Worm (Caenorhabditis elegans) whole organism, late embryonic: ENCODE results near the gene lgc-57.

Experiments used
- C38D4.7 ChIP-seq: fragments of 200-800 bp; sonication (Bioruptor generic); optimal IDR thresholded peaks from 2 replicates; lab custom pipeline; 2018; ENCODE audit warnings: mild to moderate bottlenecking, missing genetic modification characterization, moderate library complexity, missing compliant biosample characterization
- T23F11.4 ChIP-seq: fragments of 200-800 bp; sonication (Bioruptor generic); optimal IDR thresholded peaks from 2 replicates; lab custom pipeline; 2018; ENCODE audit warnings: mild to moderate bottlenecking, missing genetic modification characterization, missing compliant biosample characterization
- ahr-1 ChIP-seq: sonication (generic microtip); optimal IDR thresholded peaks from 2 replicates; lab custom pipeline; 2016; ENCODE audit warnings: missing genetic modification characterization, missing compliant biosample characterization
- ceh-18 ChIP-seq: sonication (generic microtip); optimal IDR thresholded peaks from 2 replicates; lab custom pipeline; 2016; ENCODE audit warnings: missing genetic modification characterization, missing compliant biosample characterization
- ceh-19 ChIP-seq: fragments of 200-800 bp; sonication (Bioruptor generic); optimal IDR thresholded peaks from 2 replicates; lab custom pipeline; 2018; ENCODE audit warnings: mild to moderate bottlenecking, missing genetic modification characterization, missing compliant biosample characterization
- ceh-30 ChIP-seq: fragments of 150-350 bp; optimal IDR thresholded peaks from 2 replicates; lab custom pipeline; 2014; ENCODE audit warnings: missing biosample characterization, missing genetic modification characterization
- ceh-34 ChIP-seq: sonication (generic microtip); optimal IDR thresholded peaks from 2 replicates; lab custom pipeline; 2016; ENCODE audit warnings: mild to moderate bottlenecking, missing genetic modification characterization, missing compliant biosample characterization
- ceh-45 ChIP-seq: fragments of 200-800 bp; sonication (Bioruptor generic); IDR thresholded peaks from 2 replicates; pipeline ENCODE4 v1.3.6; 2022; ENCODE audit warnings: missing genetic modification reagents, missing genetic modification characterization, missing compliant biosample characterization
- ceh-6 ChIP-seq: fragments of 200-800 bp; sonication (Bioruptor generic); optimal IDR thresholded peaks from 2 replicates; lab custom pipeline; 2018; ENCODE audit warnings: mild to moderate bottlenecking, missing genetic modification characterization, missing compliant biosample characterization
- che-1 ChIP-seq: sonication (generic microtip); optimal IDR thresholded peaks from 2 replicates; lab custom pipeline; 2016; ENCODE audit warnings: mild to moderate bottlenecking, missing genetic modification characterization, missing compliant biosample characterization
- elt-2 ChIP-seq: sonication (generic microtip); optimal IDR thresholded peaks from 2 replicates; lab custom pipeline; 2016; ENCODE audit warnings: missing genetic modification reagents, missing genetic modification characterization, missing compliant biosample characterization
- elt-4 ChIP-seq: sonication (generic microtip); optimal IDR thresholded peaks from 2 replicates; lab custom pipeline; 2016; ENCODE audit warnings: missing genetic modification characterization, missing compliant biosample characterization
- ets-4 ChIP-seq: sonication (generic microtip); optimal IDR thresholded peaks from 2 replicates; lab custom pipeline; 2016; ENCODE audit warnings: missing genetic modification characterization, missing compliant biosample characterization
- eyg-1 ChIP-seq: sonication (generic microtip); optimal IDR thresholded peaks from 2 replicates; lab custom pipeline; 2016; ENCODE audit warnings: missing genotype, missing genetic modification characterization, missing compliant biosample characterization
- fkh-10 ChIP-seq: fragments of 150-350 bp; optimal IDR thresholded peaks from 2 replicates; lab custom pipeline; 2014; ENCODE audit warnings: missing biosample characterization, missing genetic modification reagents, missing genetic modification characterization
- fkh-6 ChIP-seq: sonication (generic microtip); optimal IDR thresholded peaks from 2 replicates; lab custom pipeline; 2016; ENCODE audit warnings: missing genetic modification characterization, missing compliant biosample characterization
- hlh-13 ChIP-seq: fragments of 200-800 bp; sonication (Bioruptor generic); optimal IDR thresholded peaks from 2 replicates; lab custom pipeline; 2018; ENCODE audit warnings: mild to moderate bottlenecking, missing genetic modification characterization, missing compliant biosample characterization
- hlh-30 ChIP-seq: sonication (generic microtip); optimal IDR thresholded peaks from 2 replicates; lab custom pipeline; 2017; ENCODE audit warnings: antibody characterized with exemption, missing genetic modification characterization, missing compliant biosample characterization; ENCODE audit not compliant: insufficient read depth
- hlh-6 ChIP-seq: sonication (generic microtip); optimal IDR thresholded peaks from 2 replicates; lab custom pipeline; 2016; ENCODE audit warnings: missing genotype, missing genetic modification characterization, missing compliant biosample characterization
- lin-11 ChIP-seq: fragments of 200-800 bp; sonication (Bioruptor generic); optimal IDR thresholded peaks from 2 replicates; lab custom pipeline; 2018; ENCODE audit warnings: mild to moderate bottlenecking, missing genetic modification characterization, missing compliant biosample characterization
- nhr-11 ChIP-seq: fragments of 150-350 bp; optimal IDR thresholded peaks from 2 replicates; lab custom pipeline; 2014; ENCODE audit warnings: missing biosample characterization, missing genetic modification characterization
- odd-2 ChIP-seq: sonication (generic microtip); optimal IDR thresholded peaks from 2 replicates; lab custom pipeline; 2017; ENCODE audit warnings: antibody characterized with exemption, mild to moderate bottlenecking, missing genetic modification characterization, missing compliant biosample characterization
- pag-3 ChIP-seq: sonication (generic microtip); optimal IDR thresholded peaks from 2 replicates; lab custom pipeline; 2016; ENCODE audit warnings: missing compliant biosample characterization, missing genetic modification characterization, borderline replicate concordance
- pat-9 ChIP-seq: fragments of 200-800 bp; sonication (Bioruptor generic); optimal IDR thresholded peaks from 2 replicates; lab custom pipeline; 2018; ENCODE audit warnings: mild to moderate bottlenecking, missing genetic modification characterization, moderate library complexity, missing compliant biosample characterization
- pha-2 ChIP-seq: sonication (generic microtip); optimal IDR thresholded peaks from 2 replicates; lab custom pipeline; 2017; ENCODE audit warnings: mild to moderate bottlenecking, missing genetic modification characterization, missing compliant biosample characterization
- pha-4 ChIP-seq: fragments of 150-350 bp; optimal IDR thresholded peaks from 2 replicates; lab custom pipeline; 2018; ENCODE audit warnings: missing biosample characterization, missing genetic modification reagents, missing genetic modification characterization
- pqm-1 ChIP-seq: sonication (generic microtip); optimal IDR thresholded peaks from 2 replicates; lab custom pipeline; 2016; ENCODE audit warnings: missing genetic modification characterization, missing compliant biosample characterization
- pros-1 ChIP-seq: fragments of 150-350 bp; optimal IDR thresholded peaks from 2 replicates; lab custom pipeline; 2014; ENCODE audit warnings: missing biosample characterization, missing genetic modification reagents, missing genetic modification characterization
- sdc-2 ChIP-seq: sonication (generic microtip); optimal IDR thresholded peaks from 2 replicates; lab custom pipeline; 2016; ENCODE audit warnings: missing genotype, missing genetic modification characterization, missing compliant biosample characterization
- unc-42 ChIP-seq: sonication (generic microtip); optimal IDR thresholded peaks from 2 replicates; lab custom pipeline; 2016; ENCODE audit warnings: missing genotype, missing genetic modification characterization, missing compliant biosample characterization
- unc-86 ChIP-seq: sonication (generic microtip); optimal IDR thresholded peaks from 2 replicates; lab custom pipeline; 2016; ENCODE audit warnings: missing genetic modification characterization, missing compliant biosample characterization

The lgc-57 gene

DNA sequence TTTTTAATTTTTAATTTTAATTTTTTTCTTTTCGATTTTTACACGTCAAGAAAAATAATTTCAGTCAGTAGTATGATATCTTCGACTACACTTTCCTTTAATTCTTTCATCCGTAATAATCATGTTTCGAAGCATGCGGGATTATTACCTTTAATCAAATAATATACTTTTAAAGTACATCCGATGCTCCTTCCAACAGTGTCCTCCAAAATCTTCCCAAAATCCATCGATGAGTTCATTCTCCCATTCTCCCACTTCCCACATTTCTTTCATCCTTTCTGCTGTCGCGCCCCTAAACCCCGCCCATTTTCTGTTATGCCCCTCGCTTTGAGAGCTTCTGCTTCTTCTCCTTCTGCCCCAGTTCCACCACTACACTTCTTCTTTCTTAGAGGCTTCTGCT, at the start of gene lgc-57:
Gene lgc-57 (plus strand): TSS at position 301 of the 400 bp plus-strand sequence.
- TF ChIP-seq T23F11.4 (GFP tag; lab: Kevin White, UChicago): no peak

DNA sequence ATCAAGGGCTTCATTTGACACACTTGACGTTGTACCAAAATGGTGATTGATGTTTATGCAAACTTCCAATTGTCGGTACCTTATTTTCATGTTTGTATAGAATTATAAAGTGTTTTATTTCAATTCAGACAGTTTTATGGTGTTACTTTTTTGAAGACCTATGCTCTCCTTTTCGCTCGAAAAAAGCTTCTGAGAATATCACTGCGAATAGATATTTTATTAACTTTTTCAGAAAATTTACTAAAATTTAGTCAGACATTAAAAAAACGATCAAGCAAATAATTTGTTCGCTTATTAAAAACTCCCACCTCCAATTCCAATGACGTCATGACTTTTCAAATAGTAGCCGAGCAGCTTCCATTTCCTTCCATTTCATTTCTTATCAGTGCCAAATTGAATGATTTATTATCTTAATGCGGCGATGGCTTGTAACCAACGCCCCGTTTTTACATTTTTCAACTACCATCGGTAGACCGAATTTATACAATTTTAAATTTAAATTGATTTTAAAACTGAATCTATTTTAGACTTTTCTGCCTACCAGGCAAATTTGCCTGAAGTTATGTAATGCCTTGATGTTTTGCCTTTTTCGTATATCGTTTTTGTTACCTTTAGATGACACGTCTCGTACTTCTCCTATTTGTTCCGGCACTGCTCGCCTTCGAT, 47.8 kb upstream of the lgc-57 start, which contains the start of gene M28.10:
Gene M28.10 (plus strand): TSS at position 616 of the 666 bp plus-strand sequence.
- no peak for TF ChIP-seq ceh-6 (GFP tag; lab: Kevin White, UChicago)
- TF ChIP-seq hlh-6: no peak
- no peak for TF ChIP-seq fkh-10 (GFP tag; lab: Kevin White, UChicago)
- TF ChIP-seq sdc-2: no peak
- TF ChIP-seq pha-4 (tag; lab: Kevin White, UChicago): no peak
- TF ChIP-seq pat-9 (tag; lab: Kevin White, UChicago): no peak
- TF ChIP-seq pros-1 (tag; lab: Kevin White, UChicago): no peak

DNA sequence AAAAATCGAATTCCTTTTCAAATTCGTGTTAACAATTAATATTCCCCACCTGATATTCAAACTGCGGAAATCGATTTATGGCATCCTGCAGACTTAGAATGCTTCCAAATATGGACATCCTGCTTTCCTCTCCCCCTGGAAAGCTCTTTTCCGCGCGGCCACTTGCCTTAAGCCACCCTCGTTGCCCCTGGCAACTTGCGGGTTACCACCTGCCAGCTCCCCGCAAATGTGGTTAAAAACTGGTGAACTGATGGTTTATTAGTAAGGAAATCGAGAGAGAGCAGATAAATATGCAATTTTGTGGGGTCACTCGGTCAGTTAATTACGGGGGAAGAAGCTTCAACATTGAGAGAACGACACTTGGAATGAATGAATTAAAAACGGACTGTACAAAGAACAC, 42.7 kb upstream of the lgc-57 start, which contains the start of gene nphp-1:
Gene nphp-1 (minus strand): TSS at position 145 of the 400 bp plus-strand sequence.
- no peak for TF ChIP-seq ahr-1
- TF ChIP-seq nhr-11: no peak
- no peak for TF ChIP-seq pag-3 (tag; lab: Kevin White, UChicago)
- peak; percentile 92 for TF ChIP-seq sdc-2
- no peak for TF ChIP-seq unc-42

DNA sequence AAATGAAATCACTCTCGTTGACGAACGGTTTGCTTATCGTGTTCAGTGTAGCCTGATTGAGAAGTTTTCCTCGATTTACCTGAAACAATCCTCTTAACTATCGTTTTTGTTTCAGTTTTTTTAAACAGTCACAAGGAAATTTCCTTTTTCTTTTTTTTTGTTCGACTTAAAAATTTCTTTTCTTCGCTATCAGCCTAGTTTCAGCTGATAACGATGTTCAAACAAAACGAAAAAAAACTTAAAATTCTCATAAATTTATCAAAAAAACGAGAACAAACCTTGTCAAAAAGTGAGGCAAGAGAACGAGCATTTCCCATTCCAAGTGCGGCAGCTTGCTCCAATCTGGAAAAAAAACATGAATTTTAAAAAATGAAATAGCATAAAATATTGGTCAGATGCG, 41.3 kb upstream of the lgc-57 start:
- TF ChIP-seq pqm-1 (tag; lab: Kevin White, UChicago): no peak
- no peak for TF ChIP-seq C38D4.7
- TF ChIP-seq eyg-1 (tag; lab: Kevin White, UChicago): no peak
- no peak for TF ChIP-seq fkh-6 (tag; lab: Kevin White, UChicago)
- no peak for TF ChIP-seq pha-2 (tag; lab: Kevin White, UChicago)
- no peak for TF ChIP-seq ceh-19 (GFP tag; lab: Kevin White, UChicago)

DNA sequence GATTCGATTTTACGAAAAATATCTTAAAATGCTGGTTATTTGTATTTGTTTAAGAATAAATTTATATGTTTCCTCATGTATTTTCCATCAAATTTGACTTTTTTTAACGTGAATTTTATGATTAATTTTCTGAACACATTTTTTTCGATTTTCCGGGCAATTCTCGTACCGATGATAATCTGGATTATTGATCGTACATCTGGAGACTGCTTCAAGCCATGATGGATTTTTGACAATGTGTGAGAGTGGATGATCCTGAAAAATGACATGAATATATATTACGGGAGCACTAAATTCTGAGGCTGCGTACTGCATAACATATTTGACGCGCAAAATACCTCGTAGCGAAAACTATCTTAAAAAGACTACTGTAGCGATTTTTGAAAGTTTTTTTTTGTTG, 40.4 kb upstream of the lgc-57 start:
- TF ChIP-seq che-1 (tag; lab: Kevin White, UChicago) (no peak), ahr-1 (no peak), C38D4.7 (no peak), nhr-11 (no peak)

DNA sequence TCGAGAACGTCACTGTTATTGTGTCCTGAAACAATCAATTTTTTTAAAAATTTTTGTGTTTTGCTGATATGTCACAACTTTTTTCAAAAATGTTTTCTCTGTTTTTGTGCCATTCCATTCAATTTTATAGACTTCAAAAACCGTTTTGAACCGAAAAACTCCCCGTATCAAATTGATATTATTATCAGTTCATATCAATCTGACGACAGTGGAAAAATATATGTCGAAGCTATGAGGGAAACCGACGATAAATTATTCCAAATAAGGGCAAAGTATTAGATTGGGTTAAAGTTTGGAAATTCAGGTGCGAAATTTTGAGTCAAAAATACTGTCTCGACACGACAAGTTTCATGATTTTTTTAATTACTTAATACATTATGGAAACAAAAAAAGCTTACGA, 38.4 kb upstream of the lgc-57 start:
- TF ChIP-seq ceh-34 (tag; lab: Kevin White, UChicago) (no peak), che-1 (tag; lab: Kevin White, UChicago) (no peak), ets-4 (tag; lab: Kevin White, UChicago) (no peak), hlh-13 (GFP tag; lab: Kevin White, UChicago) (no peak), ahr-1 (no peak), pat-9 (tag; lab: Kevin White, UChicago) (no peak), ceh-6 (GFP tag; lab: Kevin White, UChicago) (no peak), ceh-30 (no peak), hlh-30 (tag; lab: Kevin White, UChicago) (no peak), elt-4 (tag; lab: Kevin White, UChicago) (no peak), lin-11 (tag; lab: Kevin White, UChicago) (no peak), unc-86 (no peak), ceh-45 (GFP tag; lab: Robert Waterston, UW) (no peak), nhr-11 (no peak), odd-2 (no peak)

DNA sequence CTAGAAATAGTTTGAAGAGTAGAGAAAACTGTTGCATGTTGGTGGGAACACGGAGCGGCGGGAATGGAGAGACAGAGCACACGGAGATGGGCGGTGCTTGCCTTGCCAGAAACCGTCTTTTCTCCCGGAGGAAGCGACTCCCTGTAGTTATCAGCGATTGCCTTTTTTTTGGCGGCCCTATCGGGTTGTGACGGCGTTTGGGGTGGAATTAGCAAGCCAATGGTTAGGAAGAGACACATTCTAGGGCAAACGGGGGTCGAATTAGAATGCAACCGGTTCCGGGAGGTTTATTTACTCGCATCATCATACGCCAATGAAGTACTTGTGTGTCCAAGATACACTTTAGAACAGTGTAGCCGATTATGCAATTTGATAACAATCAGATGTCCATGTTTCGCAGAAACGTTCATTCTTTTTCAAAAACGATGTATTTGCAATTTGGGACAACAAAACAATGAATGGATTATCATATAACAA, 37.1 kb upstream of the lgc-57 start, which contains the start of gene lact-3:
Gene lact-3 (minus strand): TSS at position 51 of the 477 bp plus-strand sequence.
- TF ChIP-seq elt-2 (tag; lab: Kevin White, UChicago) (peak; percentile 31), ceh-18 (no peak)
